Fruit fly (Drosophila melanogaster) whole organism, pupa: Measurements from ENCODE around the gene Krn.

Experiments
- CG10348 ChIP-seq: fragments of 200-800 bp; sonication (Bioruptor generic); IDR thresholded peaks from 2 replicates; pipeline ENCODE4 v1.3.6; 2022; ENCODE audit warnings: missing biosample characterization, missing genetic modification characterization
- CG12605 ChIP-seq: fragments of 200-800 bp; sonication (Bioruptor generic); IDR thresholded peaks from 2 replicates; pipeline ENCODE4 v1.3.6; 2022; ENCODE audit warnings: missing biosample characterization, missing genetic modification characterization
- CG13204 ChIP-seq: fragments of 200-800 bp; sonication (Bioruptor generic); optimal IDR thresholded peaks from 2 replicates; lab custom pipeline; 2018; ENCODE audit warnings: missing biosample characterization, mild to moderate bottlenecking, missing genetic modification characterization, moderate library complexity
- CG14655 ChIP-seq: fragments of 200-800 bp; sonication (Bioruptor generic); optimal IDR thresholded peaks from 3 replicates; lab custom pipeline; 2017; ENCODE audit warnings: mild to moderate bottlenecking, missing biosample characterization, missing genetic modification reagents, missing genetic modification characterization
- CG15710 ChIP-seq: fragments of 200-800 bp; sonication (Bioruptor generic); optimal IDR thresholded peaks from 2 replicates; lab custom pipeline; 2018; ENCODE audit warnings: missing biosample characterization, mild to moderate bottlenecking, missing genetic modification characterization, moderate library complexity
- CG17806 ChIP-seq: fragments of 200-800 bp; sonication (Bioruptor generic); optimal IDR thresholded peaks from 2 replicates; lab custom pipeline; 2018; ENCODE audit warnings: missing biosample characterization, mild to moderate bottlenecking, missing genetic modification characterization, moderate library complexity
- CG32121 ChIP-seq: fragments of 200-800 bp; sonication (Bioruptor generic); IDR thresholded peaks from 2 replicates; pipeline ENCODE4 v1.3.6; 2022; ENCODE audit warnings: missing biosample characterization, missing genetic modification characterization
- CG34367 ChIP-seq: fragments of 200-800 bp; sonication (Bioruptor generic); optimal IDR thresholded peaks from 2 replicates; lab custom pipeline; 2018; ENCODE audit warnings: missing biosample characterization, mild to moderate bottlenecking, missing genetic modification characterization
- CG4496 ChIP-seq: fragments of 200-800 bp; sonication (Bioruptor generic); IDR thresholded peaks from 3 replicates; pipeline ENCODE4 v1.3.6; 2022; ENCODE audit warnings: missing biosample characterization, missing genetic modification characterization
- CG8159 ChIP-seq: fragments of 200-800 bp; sonication (Bioruptor generic); optimal IDR thresholded peaks from 3 replicates; lab custom pipeline; 2018; ENCODE audit warnings: missing biosample characterization, mild to moderate bottlenecking, missing genetic modification characterization, moderate library complexity
- CG8301 ChIP-seq: fragments of 200-800 bp; sonication (Bioruptor generic); optimal IDR thresholded peaks from 2 replicates; lab custom pipeline; 2018; ENCODE audit warnings: missing biosample characterization, mild to moderate bottlenecking, missing genetic modification characterization
- CG9948 ChIP-seq: fragments of 200-800 bp; sonication (Bioruptor generic); optimal IDR thresholded peaks from 2 replicates; lab custom pipeline; 2018; ENCODE audit warnings: missing biosample characterization, mild to moderate bottlenecking, missing genetic modification characterization, moderate library complexity
- D1 ChIP-seq: fragments of 200-800 bp; sonication (Bioruptor generic); optimal IDR thresholded peaks from 2 replicates; lab custom pipeline; 2018; ENCODE audit warnings: missing biosample characterization, mild to moderate bottlenecking, missing genetic modification characterization, moderate library complexity
- EcR ChIP-seq: fragments of 200-800 bp; sonication (Bioruptor generic); optimal IDR thresholded peaks from 3 replicates; lab custom pipeline; 2019; ENCODE audit warnings: missing biosample characterization, missing genetic modification characterization, mild to moderate bottlenecking, moderate library complexity, missing genetic modification reagents
- Ets98B ChIP-seq: fragments of 200-800 bp; sonication (Bioruptor generic); IDR thresholded peaks from 2 replicates; pipeline ENCODE4 v1.3.6; 2022; ENCODE audit warnings: missing biosample characterization, missing genetic modification characterization
- Pif1A ChIP-seq: fragments of 200-800 bp; sonication (Bioruptor generic); optimal IDR thresholded peaks from 3 replicates; lab custom pipeline; 2016; ENCODE audit warnings: missing biosample characterization, missing genetic modification characterization
- Pif1B ChIP-seq: fragments of 200-800 bp; sonication (Bioruptor generic); optimal IDR thresholded peaks from 3 replicates; lab custom pipeline; 2016; ENCODE audit warnings: missing biosample characterization, missing genetic modification characterization
- Snoo ChIP-seq: fragments of 200-800 bp; sonication (Bioruptor generic); optimal IDR thresholded peaks from 3 replicates; lab custom pipeline; 2017; ENCODE audit warnings: missing biosample characterization, mild to moderate bottlenecking, missing genetic modification characterization, inconsistent platforms
- fd96Ca ChIP-seq: fragments of 200-800 bp; sonication (Bioruptor generic); IDR thresholded peaks from 3 replicates; pipeline ENCODE4 v1.3.6; 2022; ENCODE audit warnings: missing biosample characterization, missing genetic modification characterization
- gl ChIP-seq: fragments of 200-800 bp; sonication (Bioruptor generic); optimal IDR thresholded peaks from 2 replicates; lab custom pipeline; 2018; ENCODE audit warnings: missing biosample characterization, mild to moderate bottlenecking, missing genetic modification characterization
- rn ChIP-seq: fragments of 200-800 bp; sonication (Bioruptor generic); IDR thresholded peaks from 2 replicates; pipeline ENCODE4 v1.3.6; 2022; ENCODE audit warnings: missing biosample characterization, missing genetic modification characterization

Krn gene

DNA sequence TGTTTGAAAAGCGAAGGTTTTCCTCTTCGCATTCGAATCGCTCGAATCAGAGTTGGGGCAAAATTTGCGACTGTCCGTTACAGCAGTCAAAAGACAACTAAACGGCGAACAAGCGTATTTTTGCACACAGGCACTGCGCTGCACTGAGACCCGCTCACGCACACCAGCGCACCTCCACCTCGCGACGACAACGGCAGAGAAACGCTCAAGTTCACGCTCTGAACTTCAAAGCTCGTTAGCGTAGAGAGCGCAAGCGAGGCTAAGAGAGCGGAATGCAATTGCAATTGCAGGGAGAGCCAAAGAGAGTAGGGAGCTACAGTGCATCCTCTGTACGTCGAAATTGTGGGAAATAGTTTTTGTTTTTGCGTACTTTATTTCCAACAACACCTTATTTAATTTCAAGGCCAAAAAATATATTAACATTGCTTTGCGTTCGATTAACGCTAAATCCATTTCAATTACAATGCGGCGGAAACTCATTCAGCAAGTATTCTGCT lies 34.8 kb downstream of the Krn start, which contains the start of gene Eip74EF:
Gene Eip74EF, minus strand, starts transcription at position 117 of the 497 bp plus-strand sequence.
- peak; percentile 85 for TF ChIP-seq CG12605 (GFP tag; lab: Robert Waterston, UW)
- no peak for TF ChIP-seq CG10348 (GFP tag; lab: Robert Waterston, UW)
- TF ChIP-seq CG8159 (tag; lab: Kevin White, UChicago): peak; percentile 33
- TF ChIP-seq fd96Ca (GFP tag; lab: Robert Waterston, UW): no peak; the same call in 2 of the 3 replicates
- TF ChIP-seq Pif1A (GFP tag; lab: Kevin White, UChicago): peak; percentile 54
- peak; percentile 85; the same call in 1 of the 2 replicates for TF ChIP-seq Ets98B
- TF ChIP-seq CG34367 (tag; lab: Kevin White, UChicago): peak; percentile 28
- peak; percentile 53 for TF ChIP-seq CG15710 (tag; lab: Kevin White, UChicago)
- TF ChIP-seq CG13204 (GFP tag; lab: Kevin White, UChicago): peak; percentile 87
- peak; percentile 88 for TF ChIP-seq CG4496 (GFP tag; lab: Robert Waterston, UW)
- TF ChIP-seq CG17806 (tag; lab: Kevin White, UChicago): peak; percentile 46
- peak; percentile 60 for TF ChIP-seq CG14655 (GFP tag; lab: Kevin White, UChicago)
- peak; percentile 59 for TF ChIP-seq D1 (tag; lab: Kevin White, UChicago)
- peak; percentile 36 for TF ChIP-seq CG9948 (tag; lab: Kevin White, UChicago)
- peak; percentile 69 for TF ChIP-seq CG8301 (tag; lab: Kevin White, UChicago)
- peak; percentile 61 for TF ChIP-seq Snoo (tag; lab: Kevin White, UChicago)
- peak; percentile 87 for TF ChIP-seq EcR (GFP tag; lab: Kevin White, UChicago)
- TF ChIP-seq rn (GFP tag; lab: Robert Waterston, UW): peak; percentile 58
- TF ChIP-seq CG32121 (GFP tag; lab: Robert Waterston, UW): peak; percentile 78
- TF ChIP-seq Pif1B (GFP tag; lab: Kevin White, UChicago): peak; percentile 72
- peak; percentile 42 for TF ChIP-seq gl

DNA sequence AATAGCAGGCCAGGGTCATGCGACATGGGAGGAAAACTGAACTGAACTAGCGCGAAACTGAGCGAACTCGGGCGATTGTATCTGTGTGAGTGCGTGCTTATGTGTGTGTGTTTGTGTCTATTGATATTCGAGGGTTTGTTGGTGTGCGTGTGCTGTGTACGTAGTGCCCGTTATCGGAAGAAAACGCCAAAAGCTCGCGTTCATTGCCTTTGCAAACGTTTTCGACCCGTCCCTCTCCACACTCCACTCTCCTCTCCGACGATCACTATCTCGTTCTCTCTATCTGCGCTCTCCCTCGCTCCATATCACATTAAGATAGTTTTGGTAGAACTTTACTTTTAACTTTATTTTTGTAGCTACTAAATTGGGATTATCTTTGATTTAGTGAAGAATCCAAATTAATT lies 37.2 kb downstream of the Krn start:
- TF ChIP-seq CG12605 (GFP tag; lab: Robert Waterston, UW): no peak
- TF ChIP-seq EcR (GFP tag; lab: Kevin White, UChicago): no peak
- no peak for TF ChIP-seq Pif1B (GFP tag; lab: Kevin White, UChicago)
- TF ChIP-seq CG4496 (GFP tag; lab: Robert Waterston, UW): no peak
- TF ChIP-seq Ets98B: no peak
- no peak for TF ChIP-seq CG10348 (GFP tag; lab: Robert Waterston, UW)
- no peak for TF ChIP-seq gl
- no peak for TF ChIP-seq D1 (tag; lab: Kevin White, UChicago)
- no peak for TF ChIP-seq CG8159 (tag; lab: Kevin White, UChicago)
- TF ChIP-seq Snoo (tag; lab: Kevin White, UChicago): no peak
- no peak for TF ChIP-seq Pif1A (GFP tag; lab: Kevin White, UChicago)
- no peak for TF ChIP-seq fd96Ca (GFP tag; lab: Robert Waterston, UW)
- TF ChIP-seq CG17806 (tag; lab: Kevin White, UChicago): no peak
- no peak for TF ChIP-seq CG34367 (tag; lab: Kevin White, UChicago)
- TF ChIP-seq CG14655 (GFP tag; lab: Kevin White, UChicago): no peak
- no peak for TF ChIP-seq CG32121 (GFP tag; lab: Robert Waterston, UW)

DNA sequence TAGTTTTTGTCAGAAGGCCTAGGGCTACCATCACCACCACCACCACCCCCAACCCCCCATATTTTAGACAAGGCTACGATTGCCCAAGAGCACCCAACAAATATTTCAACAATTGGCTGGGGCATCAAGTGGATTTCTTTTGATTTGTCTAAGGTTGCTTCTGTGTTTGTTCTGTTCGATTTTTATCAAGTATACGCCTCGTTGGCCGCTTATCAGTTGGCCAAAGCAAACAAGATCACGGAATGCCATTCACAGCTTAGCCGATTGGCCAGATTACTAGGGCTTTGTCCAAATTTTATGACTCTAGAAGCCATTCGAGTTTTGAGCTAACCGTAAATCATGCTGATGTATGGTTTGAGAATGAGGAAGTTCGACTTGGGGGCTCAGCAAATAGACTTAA lies 38.2 kb downstream of the Krn start:
- TF ChIP-seq CG14655 (GFP tag; lab: Kevin White, UChicago) (no peak), CG8301 (tag; lab: Kevin White, UChicago) (no peak), CG17806 (tag; lab: Kevin White, UChicago) (no peak), fd96Ca (GFP tag; lab: Robert Waterston, UW) (no peak), gl (no peak), CG32121 (GFP tag; lab: Robert Waterston, UW) (no peak), Pif1A (GFP tag; lab: Kevin White, UChicago) (no peak), D1 (tag; lab: Kevin White, UChicago) (no peak), CG34367 (tag; lab: Kevin White, UChicago) (no peak), CG15710 (tag; lab: Kevin White, UChicago) (no peak), CG12605 (GFP tag; lab: Robert Waterston, UW) (no peak), CG9948 (tag; lab: Kevin White, UChicago) (no peak), Ets98B (no peak), EcR (GFP tag; lab: Kevin White, UChicago) (no peak), Snoo (tag; lab: Kevin White, UChicago) (no peak), CG4496 (GFP tag; lab: Robert Waterston, UW) (no peak), CG13204 (GFP tag; lab: Kevin White, UChicago) (no peak), CG10348 (GFP tag; lab: Robert Waterston, UW) (no peak), Pif1B (GFP tag; lab: Kevin White, UChicago) (no peak), CG8159 (tag; lab: Kevin White, UChicago) (no peak)

DNA sequence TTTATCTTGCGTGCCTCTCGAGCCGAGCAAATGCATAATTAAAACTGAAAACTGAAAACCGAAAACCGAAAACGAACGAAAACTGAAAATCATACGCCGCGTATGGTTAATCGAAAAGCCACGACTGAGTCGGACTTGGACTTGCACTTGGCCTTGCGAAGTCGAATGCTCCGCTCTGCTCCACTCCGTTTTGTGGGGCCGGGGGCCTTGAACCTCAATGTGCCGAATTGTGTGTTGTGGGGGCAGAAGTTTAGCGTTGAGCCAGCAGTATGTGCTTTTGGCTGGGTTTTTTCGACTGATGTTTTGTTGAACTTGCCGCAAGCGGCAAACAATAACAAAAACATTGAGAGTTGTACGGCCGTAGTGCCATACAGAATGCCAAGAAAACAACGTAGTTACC lies 38.8 kb downstream of the Krn start:
- TF ChIP-seq fd96Ca (GFP tag; lab: Robert Waterston, UW): no peak
- no peak for TF ChIP-seq CG12605 (GFP tag; lab: Robert Waterston, UW)
- TF ChIP-seq Snoo (tag; lab: Kevin White, UChicago): no peak
- TF ChIP-seq Pif1B (GFP tag; lab: Kevin White, UChicago): no peak
- no peak for TF ChIP-seq CG4496 (GFP tag; lab: Robert Waterston, UW)
- TF ChIP-seq, all 21 proteins: peak for 0

DNA sequence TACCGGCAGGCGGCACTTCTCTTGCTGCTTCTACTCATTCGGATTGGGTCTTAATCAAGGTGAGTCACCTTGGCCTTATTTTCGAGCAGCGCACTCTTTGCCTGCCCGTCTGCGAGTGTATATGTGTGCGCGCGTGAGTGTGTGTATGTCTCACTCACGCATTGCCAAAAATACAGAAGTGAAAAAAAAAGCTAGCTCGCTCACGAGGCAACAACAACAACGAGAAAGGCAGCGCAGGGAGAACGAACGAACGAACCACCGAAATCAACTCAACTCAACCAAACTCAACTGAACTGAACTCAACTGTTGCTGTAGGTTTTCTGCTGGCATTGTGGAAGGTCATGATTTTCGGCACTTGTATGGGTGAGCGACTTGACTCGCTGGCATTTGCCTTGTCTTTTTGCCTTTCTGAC lies 40.1 kb downstream of the Krn start:
- TF ChIP-seq CG9948 (tag; lab: Kevin White, UChicago) (no peak), rn (GFP tag; lab: Robert Waterston, UW) (no peak), CG17806 (tag; lab: Kevin White, UChicago) (no peak), CG14655 (GFP tag; lab: Kevin White, UChicago) (no peak), fd96Ca (GFP tag; lab: Robert Waterston, UW) (0 out of 3 replicates have a peak, but pooled peaks have one; percentile 36), EcR (GFP tag; lab: Kevin White, UChicago) (peak; percentile 32), Snoo (tag; lab: Kevin White, UChicago) (no peak), Pif1B (GFP tag; lab: Kevin White, UChicago) (no peak), CG4496 (GFP tag; lab: Robert Waterston, UW) (no peak), Ets98B (no peak)
- TF ChIP-seq, all 21 proteins: peak for 2
